Worm (Caenorhabditis elegans) whole organism, L2 larva: ENCODE results near the gene Y81G3A.1.
"Not testable (repeated sequence)": the region's sequence is repeated elsewhere in the genome, so short reads cannot be mapped to it uniquely, and the experiment has no call there.

Source experiments
- C34F6.9 ChIP-seq: fragments of 150-350 bp; optimal IDR thresholded peaks from 2 replicates; lab custom pipeline; 2014; ENCODE audit warnings: missing biosample characterization, missing genetic modification characterization
- ceh-82 ChIP-seq: fragments of 150-350 bp; optimal IDR thresholded peaks from 2 replicates; lab custom pipeline; 2014; ENCODE audit warnings: missing biosample characterization, missing genetic modification characterization
- crh-2 ChIP-seq: sonication (generic microtip); optimal IDR thresholded peaks from 2 replicates; lab custom pipeline; 2017; ENCODE audit warnings: missing biosample characterization, missing genetic modification characterization
- lsy-2 ChIP-seq, 2 experiments: fragments of 150-350 bp in 1 of 2; sonication (generic microtip) in 1 of 2; optimal IDR thresholded peaks; 2 replicates each; lab custom pipeline; 2014 to 2017; ENCODE audit warnings: missing biosample characterization in 2 of 2, missing genetic modification characterization in 2 of 2
- mbf-1 ChIP-seq: sonication (generic microtip); optimal IDR thresholded peaks from 2 replicates; lab custom pipeline; 2017; ENCODE audit warnings: missing biosample characterization, missing genetic modification characterization
- nhr-129 ChIP-seq: fragments of 150-350 bp; optimal IDR thresholded peaks from 2 replicates; lab custom pipeline; 2014; ENCODE audit warnings: missing biosample characterization, missing genetic modification characterization
- nhr-21 ChIP-seq: fragments of 150-350 bp; optimal IDR thresholded peaks from 2 replicates; lab custom pipeline; 2014; ENCODE audit warnings: missing biosample characterization, missing genetic modification characterization
- unc-55 ChIP-seq: fragments of 150-350 bp; sonication (generic microtip); optimal IDR thresholded peaks from 3 replicates; lab custom pipeline; 2014; ENCODE audit warnings: missing biosample characterization, missing genetic modification reagents, missing genetic modification characterization
- unc-62 ChIP-seq: fragments of 150-350 bp; optimal IDR thresholded peaks from 2 replicates; lab custom pipeline; 2014; ENCODE audit warnings: missing biosample characterization, missing genetic modification reagents, missing genetic modification characterization
- ztf-4 ChIP-seq: fragments of 150-350 bp; optimal IDR thresholded peaks from 2 replicates; lab custom pipeline; 2014; ENCODE audit warnings: missing biosample characterization, missing genetic modification characterization

Y81G3A.1 gene

DNA sequence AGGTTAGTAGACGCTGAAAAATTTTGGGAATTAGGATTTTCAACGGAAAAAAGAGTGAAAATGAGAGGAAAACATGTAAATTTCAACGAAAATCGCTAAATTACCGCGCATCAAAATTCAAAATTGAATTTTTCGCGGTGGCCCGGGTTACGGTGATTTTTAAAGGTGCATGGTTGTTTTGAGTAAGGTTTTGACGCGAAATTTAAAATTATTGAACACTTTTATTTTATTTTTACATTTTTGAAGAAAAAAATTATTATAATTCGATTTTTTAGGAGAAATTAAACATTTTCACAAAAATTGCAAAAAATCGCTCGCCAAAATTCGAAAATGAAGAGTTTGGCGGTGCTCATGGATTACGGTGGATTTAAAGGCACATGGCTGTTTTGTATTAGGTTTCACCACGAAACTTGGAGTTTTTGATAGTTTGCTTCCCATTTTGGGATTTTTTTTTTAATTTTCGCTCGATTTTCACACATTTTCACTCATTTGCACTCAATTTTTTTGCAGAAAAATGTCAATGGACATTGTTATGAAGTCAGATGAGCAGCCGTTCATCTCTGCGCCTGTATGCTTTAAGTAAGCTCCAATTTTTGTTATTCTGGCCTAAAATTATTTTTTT is 40.2 kb downstream of the Y81G3A.1 start, which contains the start of gene puf-6:
Gene puf-6, minus strand, starts transcription at position 13 of the 622 bp plus-strand sequence.
- TF ChIP-seq ceh-82 (tag; lab: Kevin White, UChicago); nhr-21 (tag; lab: Kevin White, UChicago); mbf-1: not testable (repeated sequence)

ce11 chrII:13036717-13037116 is 47.0 kb downstream of the Y81G3A.1 start, which contains the start of gene F18A11.3:
F18A11.3 (minus strand) TSS chrII:13036841.
- TF ChIP-seq lsy-2 (tag; optimal IDR thresholded peaks at IDR 0.05; lab: Kevin White, UChicago) (peak in 1 of 2 experiments; percentile 28), unc-62 (no peak), crh-2 (tag; lab: Kevin White, UChicago) (peak; percentile 45), unc-55 (GFP tag; lab: Kevin White, UChicago) (peak; percentile 6), nhr-129 (tag; lab: Kevin White, UChicago) (peak; percentile 31), ztf-4 (tag; lab: Kevin White, UChicago) (no peak), C34F6.9 (peak; percentile 57)
